Worm (Caenorhabditis elegans) whole organism, young adult: ENCODE measurements around the gene B0454.6.

ENCODE experiments used
- D2030.7 ChIP-seq: fragments of 200-800 bp; sonication (Bioruptor generic); IDR thresholded peaks from 2 replicates; pipeline ENCODE4 v1.3.6; 2022; ENCODE audit warnings: missing genetic modification reagents, missing genetic modification characterization, missing compliant biosample characterization
- F57C9.4 ChIP-seq: sonication (generic microtip); optimal IDR thresholded peaks from 2 replicates; lab custom pipeline; 2017; ENCODE audit warnings: mild to moderate bottlenecking, missing genetic modification characterization, missing compliant biosample characterization
- hmg-20 ChIP-seq: fragments of 200-800 bp; sonication (Bioruptor generic); IDR thresholded peaks from 2 replicates; pipeline ENCODE4 v1.3.6; 2022; ENCODE audit warnings: missing genetic modification reagents, missing genetic modification characterization, missing compliant biosample characterization
- madf-6 ChIP-seq: fragments of 200-800 bp; sonication (Bioruptor generic); IDR thresholded peaks from 2 replicates; pipeline ENCODE4 v1.3.6; 2022; ENCODE audit warnings: missing genetic modification reagents, missing genetic modification characterization, missing compliant biosample characterization

ce11 chrII:2997828-2998441 is 34.6 kb upstream of the B0454.6 start:
- no peak for TF ChIP-seq D2030.7 (GFP tag; lab: Robert Waterston, UW)
- no peak for TF ChIP-seq hmg-20 (GFP tag; lab: Robert Waterston, UW)
- no peak for TF ChIP-seq F57C9.4 (tag; lab: Kevin White, UChicago)
- no peak for TF ChIP-seq madf-6
